Worm (Caenorhabditis elegans): ENCODE data around the gene Y5F2A.4.

- TF ChIP-seq zag-1 (tag; optimal IDR thresholded peaks at IDR 0.05) (no peak), unc-62 (GFP tag; optimal IDR thresholded peaks at IDR 0.05) (no peak), nhr-6 (tag; optimal IDR thresholded peaks at IDR 0.05) (no peak)
Observed at ce11 chrIV:11030117-11030516, 48.3 kb downstream of the Y5F2A.4 start.
